Fruit fly (Drosophila melanogaster): ENCODE data around the gene CG43923.

Gene CG43923

DNA sequence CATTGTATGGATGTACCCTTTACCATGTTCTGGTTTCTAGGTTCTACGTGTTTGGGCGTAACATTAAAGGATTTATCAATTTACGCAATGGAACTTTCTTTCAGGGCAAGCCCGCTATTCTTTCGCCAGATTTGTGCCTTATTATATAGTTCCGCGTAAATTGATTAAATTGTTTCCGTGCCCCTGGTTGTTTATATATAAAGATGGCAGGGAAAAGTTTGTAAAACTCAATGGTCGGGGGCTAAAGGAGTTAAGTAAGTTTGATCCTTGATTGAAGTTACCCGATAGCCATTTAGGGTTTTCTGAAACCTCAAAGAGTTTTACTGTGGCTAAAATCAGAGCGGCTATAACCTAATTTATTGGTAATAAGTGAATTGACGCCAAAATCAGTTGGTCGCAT is 34.2 kb downstream of the CG43923 start:
- no peak for TF ChIP-seq dmrt93B (GFP tag; optimal IDR thresholded peaks at IDR 0.05)
- no peak for TF ChIP-seq N (GFP tag; optimal IDR thresholded peaks at IDR 0.05)
- TF ChIP-seq Abd-B (GFP tag; optimal IDR thresholded peaks at IDR 0.05), result no peak
- TF ChIP-seq sage (GFP tag; optimal IDR thresholded peaks at IDR 0.05), result no peak
- no peak for TF ChIP-seq GATAd (GFP tag; optimal IDR thresholded peaks at IDR 0.05)
- TF ChIP-seq h (GFP tag; optimal IDR thresholded peaks at IDR 0.05), result no peak
- no peak for TF ChIP-seq Sp1 (GFP tag; optimal IDR thresholded peaks at IDR 0.05)
- no peak for TF ChIP-seq Hnf4 (GFP tag; optimal IDR thresholded peaks at IDR 0.05)
- no peak for TF ChIP-seq jim (GFP tag; optimal IDR thresholded peaks at IDR 0.05)
- no peak for TF ChIP-seq Mio (GFP tag; optimal IDR thresholded peaks at IDR 0.05)
- TF ChIP-seq CrebA (GFP tag; optimal IDR thresholded peaks at IDR 0.05; ENCODE audit: borderline replicate concordance), result no peak
- no peak for TF ChIP-seq lola (GFP tag; optimal IDR thresholded peaks at IDR 0.05)
- no peak for TF ChIP-seq dsf (GFP tag; optimal IDR thresholded peaks at IDR 0.05; ENCODE audit: borderline replicate concordance)
- no peak for TF ChIP-seq Hr78 (GFP tag; optimal IDR thresholded peaks at IDR 0.05)
- no peak for TF ChIP-seq Dfd (GFP tag; optimal IDR thresholded peaks at IDR 0.05)
- no peak for TF ChIP-seq OdsH (GFP tag; optimal IDR thresholded peaks at IDR 0.05)
- no peak for TF ChIP-seq dl (GFP tag; optimal IDR thresholded peaks at IDR 0.05; ENCODE audit: insufficient read depth in 1 of 2, partially characterized antibody in 2 of 2)
- no peak for TF ChIP-seq fru (GFP tag; optimal IDR thresholded peaks at IDR 0.05)
- no peak for TF ChIP-seq sv (GFP tag; optimal IDR thresholded peaks at IDR 0.05)
- no peak for TF ChIP-seq Rel (GFP tag; optimal IDR thresholded peaks at IDR 0.05)
- no peak for TF ChIP-seq Rel (tag; optimal IDR thresholded peaks at IDR 0.05)

- TF ChIP-seq N (GFP tag; optimal IDR thresholded peaks at IDR 0.05), result no peak
- TF ChIP-seq dsf (GFP tag; optimal IDR thresholded peaks at IDR 0.05; ENCODE audit: borderline replicate concordance), result no peak
- no peak for TF ChIP-seq Mio (GFP tag; optimal IDR thresholded peaks at IDR 0.05)
- TF ChIP-seq CG32264 (GFP tag; optimal IDR thresholded peaks at IDR 0.05), result no peak
- TF ChIP-seq rgr (GFP tag; optimal IDR thresholded peaks at IDR 0.05), result peak; percentile 76
- TF ChIP-seq Hnf4 (GFP tag; optimal IDR thresholded peaks at IDR 0.05), result peak; percentile 57
- TF ChIP-seq Dif (GFP tag; optimal IDR thresholded peaks at IDR 0.05; ENCODE audit: partially characterized antibody), result no peak
- no peak for TF ChIP-seq CrebA (GFP tag; optimal IDR thresholded peaks at IDR 0.05; ENCODE audit: borderline replicate concordance)
- peak; percentile 66 for TF ChIP-seq br (GFP tag; optimal IDR thresholded peaks at IDR 0.05)
- peak; percentile 16 for TF ChIP-seq tai (GFP tag; optimal IDR thresholded peaks at IDR 0.05)
- TF ChIP-seq CG9705 (GFP tag; optimal IDR thresholded peaks at IDR 0.05), result no peak
- TF ChIP-seq fru (GFP tag; optimal IDR thresholded peaks at IDR 0.05), result peak; percentile 74
- TF ChIP-seq Hr78 (GFP tag; optimal IDR thresholded peaks at IDR 0.05), result no peak
- TF ChIP-seq psq (GFP tag; optimal IDR thresholded peaks at IDR 0.05), result no peak
- peak; percentile 6 for TF ChIP-seq dmrt93B (GFP tag; optimal IDR thresholded peaks at IDR 0.05)
- TF ChIP-seq Jra (GFP tag; optimal IDR thresholded peaks at IDR 0.05), result peak; percentile 64
- TF ChIP-seq HLH106 (tag; optimal IDR thresholded peaks at IDR 0.05), result peak; percentile 54
- TF ChIP-seq Rel (GFP tag; optimal IDR thresholded peaks at IDR 0.05), result no peak
- TF ChIP-seq Rel (tag; optimal IDR thresholded peaks at IDR 0.05), result no peak
- TF ChIP-seq Myc (optimal IDR thresholded peaks at IDR 0.05), result no peak
- TF ChIP-seq usp (GFP tag; optimal IDR thresholded peaks at IDR 0.05), result no peak
- TF ChIP-seq Sp1 (GFP tag; optimal IDR thresholded peaks at IDR 0.05), result peak; percentile 48
- peak; percentile 68 for TF ChIP-seq ey (GFP tag; optimal IDR thresholded peaks at IDR 0.05)
- no peak for TF ChIP-seq GATAd (GFP tag; optimal IDR thresholded peaks at IDR 0.05)
- no peak for TF ChIP-seq lola (GFP tag; optimal IDR thresholded peaks at IDR 0.05)
- no peak for TF ChIP-seq dl (GFP tag; optimal IDR thresholded peaks at IDR 0.05; ENCODE audit: insufficient read depth in 1 of 2, partially characterized antibody in 2 of 2)
- TF ChIP-seq Vsx2 (GFP tag; optimal IDR thresholded peaks at IDR 0.05; ENCODE audit: partially characterized antibody), result no peak
- peak; percentile 79 for TF ChIP-seq h (GFP tag; optimal IDR thresholded peaks at IDR 0.05)
- TF ChIP-seq foxo (GFP tag; optimal IDR thresholded peaks at IDR 0.05), result peak in 1 of 2 experiments; percentile 82
- peak; percentile 59 for TF ChIP-seq OdsH (GFP tag; optimal IDR thresholded peaks at IDR 0.05)
- TF ChIP-seq woc (GFP tag; optimal IDR thresholded peaks at IDR 0.05), result peak; percentile 48
- no peak for TF ChIP-seq sage (GFP tag; optimal IDR thresholded peaks at IDR 0.05)
- no peak for TF ChIP-seq pan (optimal IDR thresholded peaks at IDR 0.05)
- peak; percentile 58 for TF ChIP-seq brk (GFP tag; optimal IDR thresholded peaks at IDR 0.05)
- TF ChIP-seq jim (GFP tag; optimal IDR thresholded peaks at IDR 0.05), result no peak
- no peak for TF ChIP-seq Abd-B (GFP tag; optimal IDR thresholded peaks at IDR 0.05)
- peak; percentile 35 for TF ChIP-seq Hr83 (GFP tag; optimal IDR thresholded peaks at IDR 0.05; ENCODE audit: poor library complexity, severe bottlenecking)
- TF ChIP-seq sv (GFP tag; optimal IDR thresholded peaks at IDR 0.05), result no peak
- TF ChIP-seq Dfd (GFP tag; optimal IDR thresholded peaks at IDR 0.05), result no peak
Measured at dm6 chr2L:15629596-15630168, 46.2 kb downstream of the CG43923 start, which contains the start of gene CG18480. Gene CG18480, plus strand, starts transcription at chr2L:15630002.

All from whole organism, wandering third instar larva.